Worm (Caenorhabditis elegans): ENCODE measurements around the gene Y51B9A.9.

Gene Y51B9A.9

ce11 chrII:9427644-9428043, 30.2 kb upstream of the Y51B9A.9 start, which contains the start of gene M176.5:
M176.5 (minus strand) TSS chrII:9427744.
- no peak for TF ChIP-seq tab-1 (GFP tag; IDR thresholded peaks at IDR 0.05)
- TF ChIP-seq ztf-23 (GFP tag; IDR thresholded peaks at IDR 0.05), result no peak
- TF ChIP-seq med-1 (GFP tag; optimal IDR thresholded peaks at IDR 0.05; ENCODE audit: insufficient read depth), result no peak
- TF ChIP-seq T22C8.4 (GFP tag; IDR thresholded peaks at IDR 0.05), result no peak
- no peak for TF ChIP-seq flt-1 (GFP tag; IDR thresholded peaks at IDR 0.05)
- TF ChIP-seq ref-1 (GFP tag; conservative IDR thresholded peaks at IDR 0.05), result no peak
- TF ChIP-seq cog-1 (tag; optimal IDR thresholded peaks at IDR 0.05), result no peak
- no peak for TF ChIP-seq klf-2 (GFP tag; conservative IDR thresholded peaks at IDR 0.05)
- no peak for TF ChIP-seq ztf-29 (GFP tag; IDR thresholded peaks at IDR 0.05)

DNA sequence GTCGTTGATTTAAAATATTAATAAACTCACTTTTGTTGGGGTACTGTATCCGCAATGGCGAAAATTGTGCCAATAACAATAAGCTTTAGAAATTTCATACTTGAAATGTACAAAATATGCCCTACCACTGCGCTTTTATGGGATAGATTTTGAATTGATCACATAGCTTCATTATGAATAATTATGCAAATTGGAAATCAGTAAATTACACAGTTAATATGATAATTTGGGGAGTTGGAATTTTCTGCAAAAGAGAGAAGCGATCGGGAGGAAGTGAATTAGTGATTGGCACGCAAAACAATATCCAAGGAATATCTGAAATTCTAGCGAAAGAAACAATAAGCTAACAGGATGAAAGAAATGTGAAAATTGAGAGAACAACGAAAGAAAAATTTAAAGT, 28.7 kb upstream of the Y51B9A.9 start, which contains the start of gene M176.10:
Gene M176.10 (minus strand): TSS at position 101 of the 400 bp plus-strand sequence.
- TF ChIP-seq tab-1 (GFP tag; IDR thresholded peaks at IDR 0.05) (no peak), med-1 (GFP tag; optimal IDR thresholded peaks at IDR 0.05; ENCODE audit: insufficient read depth) (no peak), T22C8.4 (GFP tag; IDR thresholded peaks at IDR 0.05) (no peak), ref-1 (GFP tag; conservative IDR thresholded peaks at IDR 0.05) (no peak), cog-1 (tag; optimal IDR thresholded peaks at IDR 0.05) (no peak), ztf-29 (GFP tag; IDR thresholded peaks at IDR 0.05) (no peak), klf-2 (GFP tag; conservative IDR thresholded peaks at IDR 0.05) (no peak), ztf-23 (GFP tag; IDR thresholded peaks at IDR 0.05) (no peak), flt-1 (GFP tag; IDR thresholded peaks at IDR 0.05) (no peak)

DNA sequence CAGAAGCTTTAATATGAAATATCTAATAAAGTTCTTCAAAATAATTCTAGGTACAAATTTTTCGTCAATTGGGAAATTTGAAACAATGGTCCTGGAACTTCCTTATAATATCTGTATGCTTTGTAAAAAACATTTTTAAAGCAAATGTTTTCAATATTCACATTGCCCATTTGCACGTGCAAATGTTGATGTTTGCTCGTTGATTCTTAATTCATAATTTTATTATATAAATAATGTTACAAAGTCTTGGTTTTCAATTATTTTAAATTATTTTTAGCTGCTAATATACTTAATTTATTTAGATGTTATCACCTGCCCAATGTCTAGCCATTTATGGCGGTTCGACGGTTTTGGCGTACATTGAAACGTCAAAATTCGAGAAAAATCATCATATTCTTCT, 24.6 kb upstream of the Y51B9A.9 start, which contains the start of gene M176.11:
Gene M176.11 (plus strand): TSS at position 301 of the 400 bp plus-strand sequence.
- TF ChIP-seq flt-1 (GFP tag; IDR thresholded peaks at IDR 0.05) (no peak), med-1 (GFP tag; optimal IDR thresholded peaks at IDR 0.05; ENCODE audit: insufficient read depth) (no peak), cog-1 (tag; optimal IDR thresholded peaks at IDR 0.05) (no peak), T22C8.4 (GFP tag; IDR thresholded peaks at IDR 0.05) (no peak), klf-2 (GFP tag; conservative IDR thresholded peaks at IDR 0.05) (no peak), ref-1 (GFP tag; conservative IDR thresholded peaks at IDR 0.05) (no peak), ztf-23 (GFP tag; IDR thresholded peaks at IDR 0.05) (no peak), ztf-29 (GFP tag; IDR thresholded peaks at IDR 0.05) (no peak), tab-1 (GFP tag; IDR thresholded peaks at IDR 0.05) (no peak)

ce11 chrII:9418843-9419532, 21.6 kb upstream of the Y51B9A.9 start:
- TF ChIP-seq ztf-23 (GFP tag; IDR thresholded peaks at IDR 0.05) (no peak), tab-1 (GFP tag; IDR thresholded peaks at IDR 0.05) (no peak), med-1 (GFP tag; optimal IDR thresholded peaks at IDR 0.05; ENCODE audit: insufficient read depth) (no peak), ztf-29 (GFP tag; IDR thresholded peaks at IDR 0.05) (no peak), ref-1 (GFP tag; conservative IDR thresholded peaks at IDR 0.05) (no peak), cog-1 (tag; optimal IDR thresholded peaks at IDR 0.05) (no peak), klf-2 (GFP tag; conservative IDR thresholded peaks at IDR 0.05) (no peak), T22C8.4 (GFP tag; IDR thresholded peaks at IDR 0.05) (no peak), flt-1 (GFP tag; IDR thresholded peaks at IDR 0.05) (no peak)

DNA sequence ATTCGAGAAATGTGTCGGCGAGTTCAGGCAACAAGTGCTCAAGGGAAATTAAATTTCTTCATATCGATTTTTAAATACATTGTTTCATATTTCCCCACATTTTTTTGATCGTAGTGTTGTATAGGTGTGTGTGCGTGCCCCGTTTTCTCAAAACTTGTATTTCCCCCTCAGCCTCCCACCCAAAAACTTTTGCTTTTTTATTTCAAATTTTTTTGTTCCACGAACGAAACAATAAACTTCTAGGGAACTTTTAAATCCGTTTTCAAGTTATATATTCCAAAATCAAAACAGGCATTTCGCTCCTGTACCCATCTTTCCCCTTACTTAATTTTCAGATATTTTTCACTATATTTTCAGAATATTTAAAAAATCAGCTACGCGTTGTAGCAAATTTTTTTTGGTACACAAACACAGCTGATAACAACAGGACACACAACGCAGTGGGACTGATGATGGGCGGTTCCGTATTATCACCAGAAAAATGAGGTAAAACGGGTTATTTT, 20.7 kb upstream of the Y51B9A.9 start, which contains the start of the genes M176.4 and M176.16:
Gene M176.4 (plus strand): TSS at position 301 of the 503 bp plus-strand sequence.
Gene M176.16 (plus strand): TSS at position 453 of the 503 bp plus-strand sequence.
- no peak for TF ChIP-seq ztf-29 (GFP tag; IDR thresholded peaks at IDR 0.05)
- TF ChIP-seq ztf-23 (GFP tag; IDR thresholded peaks at IDR 0.05), result no peak
- no peak for TF ChIP-seq med-1 (GFP tag; optimal IDR thresholded peaks at IDR 0.05; ENCODE audit: insufficient read depth)
- no peak for TF ChIP-seq klf-2 (GFP tag; conservative IDR thresholded peaks at IDR 0.05)
- TF ChIP-seq cog-1 (tag; optimal IDR thresholded peaks at IDR 0.05), result no peak
- no peak for TF ChIP-seq ref-1 (GFP tag; conservative IDR thresholded peaks at IDR 0.05)

- TF ChIP-seq med-1 (GFP tag; optimal IDR thresholded peaks at IDR 0.05; ENCODE audit: insufficient read depth) (no peak), ref-1 (GFP tag; conservative IDR thresholded peaks at IDR 0.05) (no peak), cog-1 (tag; optimal IDR thresholded peaks at IDR 0.05) (peak; percentile 31), flt-1 (GFP tag; IDR thresholded peaks at IDR 0.05) (no peak), ztf-23 (GFP tag; IDR thresholded peaks at IDR 0.05) (no peak), T22C8.4 (GFP tag; IDR thresholded peaks at IDR 0.05) (no peak), ztf-29 (GFP tag; IDR thresholded peaks at IDR 0.05) (no peak)
These were observed 19.2 kb upstream of the Y51B9A.9 start, which contains the start of the genes gss-1 and chch-3 for ce11 chrII:9416381-9417276. gss-1 (minus strand) TSS chrII:9416431. chch-3 (plus strand) TSS chrII:9417013.

ce11 chrII:9412086-9412608, 14.8 kb upstream of the Y51B9A.9 start, which contains the start of gene arrd-3:
arrd-3 (plus strand) TSS chrII:9412558.
- TF ChIP-seq flt-1 (GFP tag; IDR thresholded peaks at IDR 0.05), result no peak
- no peak for TF ChIP-seq tab-1 (GFP tag; IDR thresholded peaks at IDR 0.05)
- no peak for TF ChIP-seq T22C8.4 (GFP tag; IDR thresholded peaks at IDR 0.05)
- TF ChIP-seq ref-1 (GFP tag; conservative IDR thresholded peaks at IDR 0.05), result no peak
- TF ChIP-seq med-1 (GFP tag; optimal IDR thresholded peaks at IDR 0.05; ENCODE audit: insufficient read depth), result no peak
- TF ChIP-seq ztf-23 (GFP tag; IDR thresholded peaks at IDR 0.05), result no peak
- TF ChIP-seq cog-1 (tag; optimal IDR thresholded peaks at IDR 0.05), result no peak
- TF ChIP-seq klf-2 (GFP tag; conservative IDR thresholded peaks at IDR 0.05), result no peak
- TF ChIP-seq ztf-29 (GFP tag; IDR thresholded peaks at IDR 0.05), result no peak

- TF ChIP-seq tab-1 (GFP tag; IDR thresholded peaks at IDR 0.05), result no peak
- no peak for TF ChIP-seq klf-2 (GFP tag; conservative IDR thresholded peaks at IDR 0.05)
- no peak for TF ChIP-seq cog-1 (tag; optimal IDR thresholded peaks at IDR 0.05)
- TF ChIP-seq flt-1 (GFP tag; IDR thresholded peaks at IDR 0.05), result no peak
- TF ChIP-seq ztf-23 (GFP tag; IDR thresholded peaks at IDR 0.05), result no peak
- TF ChIP-seq med-1 (GFP tag; optimal IDR thresholded peaks at IDR 0.05; ENCODE audit: insufficient read depth), result no peak
- no peak for TF ChIP-seq ref-1 (GFP tag; conservative IDR thresholded peaks at IDR 0.05)
- no peak for TF ChIP-seq T22C8.4 (GFP tag; IDR thresholded peaks at IDR 0.05)
- no peak for TF ChIP-seq ztf-29 (GFP tag; IDR thresholded peaks at IDR 0.05)
These were observed 14.1 kb upstream of the Y51B9A.9 start, which contains the start of gene M176.9 for ce11 chrII:9411497-9411896. M176.9 (minus strand) TSS chrII:9411597.

Measured in whole organism, midembryonic.